ENCODE assay signal across 3 fruit fly cellular contexts in the genomic region with DNA sequence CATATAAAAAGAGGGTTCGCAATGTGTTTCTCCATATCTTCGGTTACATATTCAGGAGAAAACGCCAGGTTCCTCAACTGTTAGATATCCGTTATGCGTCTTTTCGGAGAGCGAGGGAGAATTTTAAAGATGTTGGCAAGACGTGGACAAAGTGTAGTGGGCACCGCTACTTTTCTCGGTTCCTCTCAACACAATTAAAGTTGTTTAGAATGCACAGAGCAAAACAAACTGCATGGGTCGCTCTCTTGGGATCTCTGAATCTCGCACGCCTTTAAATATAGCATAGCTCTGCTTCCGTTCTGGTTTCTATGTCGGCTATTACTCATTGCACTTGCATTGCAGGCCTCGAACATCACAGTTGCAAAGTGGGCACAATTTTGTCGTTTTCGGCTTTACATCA.
TF ChIP-seq lines count a peak whose summit lies in the region.

Gene clumsy, plus strand, starts transcription at position 301 of the 400 bp plus-strand sequence.

- TF ChIP-seq CTCF in whole organism, embryonic (GFP tag; optimal IDR thresholded peaks at IDR 0.05; lab: Kevin White, UChicago): no peak

TF ChIP-seq in whole organism, adult, 20 proteins besides CTCF, POLR2A, EP300 and RAD21:
- peak; percentile 19 for TF ChIP-seq pad (GFP tag; optimal IDR thresholded peaks at IDR 0.05; lab: Kevin White, UChicago)
- TF ChIP-seq kay (GFP tag; lab: Kevin White, UChicago; ENCODE audit: borderline replicate concordance): no peak
- no peak for TF ChIP-seq Hr96 (GFP tag; optimal IDR thresholded peaks at IDR 0.05; lab: Kevin White, UChicago)
- TF ChIP-seq tj (GFP tag; optimal IDR thresholded peaks at IDR 0.05; lab: Kevin White, UChicago): no peak

TF ChIP-seq in whole organism, embryonic, 481 proteins besides CTCF, POLR2A, EP300 and RAD21:
- TF ChIP-seq Oli (tag; optimal IDR thresholded peaks at IDR 0.05; lab: Kevin White, UChicago) (no peak), CG2199 (GFP tag; IDR thresholded peaks at IDR 0.05; lab: Robert Waterston, UW) (peak; percentile 23; the same call in 1 of the 3 replicates)

TF ChIP-seq in whole organism, pupa, 21 proteins besides CTCF, POLR2A, EP300 and RAD21:
- TF ChIP-seq CG32121 (GFP tag; IDR thresholded peaks at IDR 0.05; lab: Robert Waterston, UW) (no peak), CG4496 (GFP tag; IDR thresholded peaks at IDR 0.05; lab: Robert Waterston, UW) (0 out of 3 replicates have a peak, but pooled peaks have one; percentile 23)
